Worm (Caenorhabditis elegans) whole organism, dauer: ENCODE data around the gene Y53F4B.14.

Experiments
- unc-62 ChIP-seq: sonication (generic microtip); optimal IDR thresholded peaks from 2 replicates; lab custom pipeline; 2017; ENCODE audit warnings: missing biosample characterization, missing genetic modification reagents, missing genetic modification characterization

Y53F4B.14 gene

DNA sequence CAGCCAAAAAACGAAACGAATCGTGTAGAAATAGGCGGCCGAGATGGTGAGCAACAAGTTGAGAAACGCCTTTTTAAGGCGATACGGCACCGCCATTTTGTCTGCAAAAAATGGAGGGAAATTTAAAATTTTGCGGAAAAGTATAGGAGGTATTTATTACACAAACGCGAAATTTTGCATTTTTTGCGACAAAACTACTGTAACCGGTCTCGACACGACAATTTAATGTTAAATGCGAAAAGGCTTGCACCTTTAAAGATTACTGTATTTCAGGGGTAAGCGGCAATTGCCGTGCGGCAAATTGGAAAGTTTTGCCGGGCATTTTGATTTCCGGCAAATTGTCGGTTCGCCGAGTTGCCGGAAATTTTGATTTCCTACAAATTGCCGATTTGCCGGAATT, 33.8 kb downstream of the Y53F4B.14 start, which contains the start of gene Y53F4B.18:
Y53F4B.18 (minus strand) TSS at position 101 of the 400 bp plus-strand sequence.
- no peak for TF ChIP-seq unc-62 (GFP tag; lab: Kevin White, UChicago)

DNA sequence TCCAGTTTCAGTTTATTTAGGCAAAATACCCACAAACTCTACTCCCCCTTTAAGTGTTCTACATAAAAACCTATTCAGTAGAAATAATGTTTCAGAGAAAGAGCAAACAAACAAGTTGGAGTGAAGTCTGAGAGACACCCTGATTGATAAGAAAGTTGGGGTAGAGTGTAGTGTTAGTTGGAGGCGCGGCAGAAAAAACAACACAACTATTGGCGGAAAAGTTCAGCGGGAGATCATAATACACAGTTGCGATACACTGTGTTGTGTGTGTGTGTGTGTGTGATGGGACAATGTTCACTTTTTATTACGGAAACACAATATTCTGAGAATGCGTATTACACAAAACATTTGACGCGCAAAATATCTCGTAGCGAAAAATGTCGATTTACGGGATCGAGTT, 37.0 kb downstream of the Y53F4B.14 start:
- TF ChIP-seq unc-62 (GFP tag; lab: Kevin White, UChicago) = no peak

DNA sequence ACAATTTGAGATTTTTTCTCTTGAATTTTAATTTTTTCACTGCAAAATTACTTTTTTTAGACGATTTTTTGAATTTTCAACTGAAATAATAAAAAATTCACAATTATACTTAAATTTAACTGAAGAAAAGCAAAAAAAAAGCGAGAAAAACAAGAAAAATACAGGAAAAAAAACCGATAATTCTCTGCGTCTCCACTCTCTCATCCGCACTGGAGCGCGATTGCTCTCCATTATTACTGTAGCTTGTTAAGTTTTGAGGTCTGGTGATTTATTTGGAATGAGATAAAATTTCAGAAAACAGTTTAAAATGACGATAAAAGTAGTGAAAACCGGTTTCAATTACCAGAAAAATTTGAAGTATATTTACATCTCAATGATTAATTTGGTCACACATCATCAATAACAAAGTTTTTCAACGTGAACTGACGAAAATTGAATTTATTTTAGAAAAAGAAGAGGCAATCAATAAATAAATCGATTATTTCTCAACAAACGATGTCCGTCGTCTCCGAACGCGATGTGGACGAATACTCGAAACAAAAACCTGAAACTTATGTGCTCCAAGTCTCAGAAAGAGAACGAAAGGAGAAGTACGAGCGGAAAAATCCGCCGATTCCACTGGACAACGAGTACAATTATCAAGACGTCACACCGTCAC, 39.1 kb downstream of the Y53F4B.14 start, which contains the start of gene Y53F4B.19:
Y53F4B.19 (plus strand) TSS at position 157 of the 658 bp plus-strand sequence.
- TF ChIP-seq unc-62 (GFP tag; lab: Kevin White, UChicago) = no peak

DNA sequence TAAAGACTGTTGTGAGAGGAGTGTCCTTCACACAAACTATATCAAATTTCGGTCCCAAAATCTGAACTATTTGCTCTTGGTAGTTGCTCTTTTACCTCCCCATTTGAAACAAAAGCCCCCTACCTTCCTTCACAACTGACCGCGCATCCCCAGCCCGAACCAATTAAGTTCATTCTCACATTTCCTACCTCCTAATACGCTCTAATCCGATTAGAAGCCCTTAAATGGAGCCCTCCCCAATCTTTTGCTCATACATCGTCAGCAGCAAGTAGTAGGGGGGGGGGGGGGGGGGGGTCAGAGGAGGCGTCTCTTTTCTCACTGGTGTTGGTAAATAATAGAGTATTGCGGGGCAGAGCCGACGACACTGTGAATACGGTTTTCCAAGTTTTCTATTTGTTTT, 42.7 kb downstream of the Y53F4B.14 start:
- TF ChIP-seq unc-62 (GFP tag; lab: Kevin White, UChicago) = no peak

DNA sequence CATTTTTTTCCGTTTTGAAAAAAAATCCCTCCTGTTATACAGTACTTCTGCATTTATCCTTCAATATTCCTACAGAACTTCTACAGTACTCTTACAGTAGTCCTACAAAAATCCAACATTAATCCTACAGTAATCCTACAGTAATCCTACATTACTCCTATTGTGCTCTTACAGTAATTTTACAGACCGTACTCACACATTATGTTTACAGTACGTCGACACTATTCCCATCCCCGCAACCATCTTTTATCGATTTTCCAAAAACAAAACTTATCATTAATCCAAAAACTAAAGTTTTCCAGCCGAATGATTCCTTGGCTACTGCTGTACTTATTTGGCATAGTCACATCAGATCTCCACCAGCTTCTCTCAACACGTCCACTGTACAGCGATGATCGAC, 46.4 kb downstream of the Y53F4B.14 start, which contains the start of gene Y53F4B.20:
Y53F4B.20 (plus strand) TSS at position 301 of the 400 bp plus-strand sequence.
- no peak for TF ChIP-seq unc-62 (GFP tag; lab: Kevin White, UChicago)
